Fruit fly (Drosophila melanogaster) whole organism, embryonic: Measurements from ENCODE around the gene Sulf1.

ENCODE experiments used
- Abd-B ChIP-seq: fragments of 200-800 bp; sonication (Bioruptor generic); optimal IDR thresholded peaks from 2 replicates; lab custom pipeline; 2018; ENCODE audit warnings: missing biosample characterization, mild to moderate bottlenecking, missing genetic modification characterization, moderate library complexity
- Adf1 ChIP-seq: fragments of 200-800 bp; sonication (Bioruptor generic); IDR thresholded peaks from 2 replicates; pipeline ENCODE4 v1.3.6; 2022; ENCODE audit warnings: missing biosample characterization, missing genetic modification characterization
- Bgb ChIP-seq: fragments of 200-800 bp; sonication (Bioruptor generic); IDR thresholded peaks from 2 replicates; pipeline ENCODE4 v1.3.6; 2022; ENCODE audit warnings: missing biosample characterization, missing genetic modification characterization; ENCODE audit not compliant: partially characterized antibody
- CG10147 ChIP-seq: fragments of 200-800 bp; sonication (Bioruptor generic); optimal IDR thresholded peaks from 2 replicates; lab custom pipeline; 2019; ENCODE audit warnings: missing biosample characterization, mild to moderate bottlenecking, missing genetic modification characterization, moderate library complexity
- CG10366 ChIP-seq: fragments of 200-800 bp; sonication (Bioruptor generic); IDR thresholded peaks from 2 replicates; pipeline ENCODE4 v1.3.6; 2022; ENCODE audit warnings: missing biosample characterization, missing genetic modification characterization
- CG10543 ChIP-seq: fragments of 200-800 bp; sonication (Bioruptor generic); optimal IDR thresholded peaks from 3 replicates; lab custom pipeline; 2017; ENCODE audit warnings: missing biosample characterization, mild to moderate bottlenecking, missing genetic modification characterization, moderate library complexity
- CG11247 ChIP-seq: fragments of 200-800 bp; sonication (Bioruptor generic); IDR thresholded peaks from 2 replicates; pipeline ENCODE4 v1.3.6; 2022; ENCODE audit warnings: missing biosample characterization, missing genetic modification characterization
- CG12219 ChIP-seq: fragments of 200-800 bp; sonication (Bioruptor generic); optimal IDR thresholded peaks from 3 replicates; lab custom pipeline; 2018; ENCODE audit warnings: missing biosample characterization, mild to moderate bottlenecking, missing genetic modification characterization
- CG13287 ChIP-seq: fragments of 200-800 bp; sonication (Bioruptor generic); IDR thresholded peaks from 2 replicates; pipeline ENCODE4 v1.3.6; 2022; ENCODE audit warnings: missing biosample characterization, missing genetic modification characterization; ENCODE audit not compliant: partially characterized antibody
- CG14860 ChIP-seq: fragments of 200-800 bp; sonication (Bioruptor generic); IDR thresholded peaks from 3 replicates; pipeline ENCODE4 v1.3.6; 2022; ENCODE audit warnings: missing biosample characterization, missing genetic modification characterization; ENCODE audit not compliant: partially characterized antibody
- CG15011 ChIP-seq: fragments of 200-800 bp; sonication (Bioruptor generic); optimal IDR thresholded peaks from 3 replicates; lab custom pipeline; 2018; ENCODE audit warnings: missing biosample characterization, mild to moderate bottlenecking, missing genetic modification characterization
- CG17568 ChIP-seq: fragments of 200-800 bp; sonication (Bioruptor generic); optimal IDR thresholded peaks from 2 replicates; lab custom pipeline; 2018; ENCODE audit warnings: missing biosample characterization, mild to moderate bottlenecking, missing genetic modification characterization, moderate library complexity
- CG18262 ChIP-seq: fragments of 200-800 bp; optimal IDR thresholded peaks from 3 replicates; lab custom pipeline; 2019; ENCODE audit warnings: missing biosample characterization, mild to moderate bottlenecking, missing genetic modification characterization, moderate library complexity
- CG2116 ChIP-seq: fragments of 200-800 bp; sonication (Bioruptor generic); optimal IDR thresholded peaks from 3 replicates; lab custom pipeline; 2018; ENCODE audit warnings: missing biosample characterization, mild to moderate bottlenecking, missing genetic modification characterization
- CG31388 ChIP-seq: fragments of 200-800 bp; sonication (Bioruptor generic); optimal IDR thresholded peaks from 2 replicates; lab custom pipeline; 2016; ENCODE audit warnings: missing biosample characterization, missing genetic modification characterization
- CG31441 ChIP-seq: fragments of 200-800 bp; sonication (Bioruptor generic); IDR thresholded peaks from 2 replicates; pipeline ENCODE4 v1.3.6; 2022; ENCODE audit warnings: missing biosample characterization, missing genetic modification characterization
- CG3407 ChIP-seq: fragments of 200-800 bp; sonication (Bioruptor generic); optimal IDR thresholded peaks from 2 replicates; lab custom pipeline; 2018; ENCODE audit warnings: missing biosample characterization, mild to moderate bottlenecking, missing genetic modification characterization
- CG34376 ChIP-seq: fragments of 200-800 bp; sonication (Bioruptor generic); optimal IDR thresholded peaks from 2 replicates; lab custom pipeline; 2018; ENCODE audit warnings: missing biosample characterization, mild to moderate bottlenecking, missing genetic modification characterization
- CG4854 ChIP-seq: fragments of 200-800 bp; sonication (Bioruptor generic); optimal IDR thresholded peaks from 2 replicates; lab custom pipeline; 2016; ENCODE audit warnings: missing biosample characterization, missing genetic modification characterization, inconsistent platforms
- CG5180 ChIP-seq: fragments of 200-800 bp; sonication (Bioruptor generic); optimal IDR thresholded peaks from 3 replicates; lab custom pipeline; 2017; ENCODE audit warnings: missing biosample characterization, missing genetic modification characterization, mild to moderate bottlenecking, moderate library complexity, missing genetic modification reagents
- CG5953 ChIP-seq: fragments of 200-800 bp; sonication (Bioruptor generic); IDR thresholded peaks from 2 replicates; pipeline ENCODE4 v1.3.6; 2022; ENCODE audit warnings: missing biosample characterization, missing genetic modification characterization
- CG6254 ChIP-seq: fragments of 200-800 bp; sonication (Bioruptor generic); optimal IDR thresholded peaks from 3 replicates; lab custom pipeline; 2017; ENCODE audit warnings: mild to moderate bottlenecking, missing biosample characterization, missing genetic modification reagents, missing genetic modification characterization
- CG9437 ChIP-seq: fragments of 200-800 bp; sonication (Bioruptor generic); optimal IDR thresholded peaks from 2 replicates; lab custom pipeline; 2018; ENCODE audit warnings: missing biosample characterization, mild to moderate bottlenecking, missing genetic modification characterization
- Dip3 ChIP-seq: fragments of 200-800 bp; sonication (Bioruptor generic); optimal IDR thresholded peaks from 3 replicates; lab custom pipeline; 2016; ENCODE audit warnings: missing biosample characterization, missing genetic modification characterization
- HmgD ChIP-seq: fragments of 200-800 bp; sonication (Bioruptor generic); optimal IDR thresholded peaks from 3 replicates; lab custom pipeline; 2016; ENCODE audit warnings: missing biosample characterization, missing genetic modification characterization
- Mad ChIP-seq: fragments of 200-800 bp; sonication (Bioruptor generic); optimal IDR thresholded peaks from 2 replicates; lab custom pipeline; 2016; ENCODE audit warnings: missing biosample characterization, missing genetic modification characterization
- NFAT ChIP-seq: fragments of 200-800 bp; sonication (Bioruptor generic); IDR thresholded peaks from 2 replicates; pipeline ENCODE4 v1.3.6; 2022; ENCODE audit warnings: missing biosample characterization, missing genetic modification characterization
- Nf-YC ChIP-seq: fragments of 200-800 bp; optimal IDR thresholded peaks from 3 replicates; lab custom pipeline; 2019; ENCODE audit warnings: missing biosample characterization, mild to moderate bottlenecking, missing genetic modification characterization, moderate library complexity
- Pdp1 ChIP-seq, 2 experiments: fragments of 200-800 bp; sonication (Bioruptor generic); optimal IDR thresholded peaks; 3 replicates each; lab custom pipeline; 2016; ENCODE audit warnings: missing biosample characterization in 2 of 2, missing genetic modification characterization in 2 of 2, mild to moderate bottlenecking in 1 of 2, moderate library complexity in 1 of 2
- Six4 ChIP-seq: fragments of 200-800 bp; sonication (Bioruptor generic); optimal IDR thresholded peaks from 2 replicates; lab custom pipeline; 2016; ENCODE audit warnings: missing biosample characterization, missing genetic modification characterization
- Sry-β ChIP-seq: fragments of 200-800 bp; sonication (Bioruptor generic); optimal IDR thresholded peaks from 2 replicates; lab custom pipeline; 2018; ENCODE audit warnings: missing biosample characterization, mild to moderate bottlenecking, missing genetic modification characterization, moderate library complexity
- al ChIP-seq: fragments of 200-800 bp; sonication (Bioruptor generic); IDR thresholded peaks from 2 replicates; pipeline ENCODE4 v1.3.6; 2022; ENCODE audit warnings: missing biosample characterization, missing genetic modification characterization
- crp ChIP-seq, 2 experiments: fragments of 200-800 bp; sonication (Bioruptor generic); optimal IDR thresholded peaks; 2 replicates in 1 of 2; 3 replicates in 1 of 2; lab custom pipeline; 2017; ENCODE audit warnings: missing biosample characterization in 2 of 2, missing genetic modification characterization in 2 of 2, mild to moderate bottlenecking in 1 of 2, moderate library complexity in 1 of 2
- disco-r ChIP-seq: fragments of 200-800 bp; sonication (Bioruptor generic); optimal IDR thresholded peaks from 2 replicates; lab custom pipeline; 2016; ENCODE audit warnings: missing biosample characterization, missing genetic modification characterization
- dpn ChIP-seq, 2 experiments: fragments of 200-800 bp; sonication (Bioruptor generic); optimal IDR thresholded peaks; 3 replicates each; lab custom pipeline; 2016; ENCODE audit warnings: missing biosample characterization in 2 of 2, missing genetic modification characterization in 2 of 2
- ems ChIP-seq: fragments of 200-800 bp; sonication (Bioruptor generic); optimal IDR thresholded peaks from 3 replicates; lab custom pipeline; 2016; ENCODE audit warnings: missing biosample characterization, missing genetic modification characterization
- gem ChIP-seq: fragments of 200-800 bp; sonication (Bioruptor generic); optimal IDR thresholded peaks from 2 replicates; lab custom pipeline; 2019; ENCODE audit warnings: missing biosample characterization, mild to moderate bottlenecking, missing genetic modification characterization, moderate library complexity
- gsb ChIP-seq: fragments of 200-800 bp; sonication (Bioruptor generic); IDR thresholded peaks from 2 replicates; pipeline ENCODE4 v1.3.6; 2022; ENCODE audit warnings: missing biosample characterization, missing genetic modification characterization
- gsb-n ChIP-seq: fragments of 200-800 bp; sonication (Bioruptor generic); optimal IDR thresholded peaks from 3 replicates; lab custom pipeline; 2018; ENCODE audit warnings: missing biosample characterization, mild to moderate bottlenecking, missing genetic modification characterization
- ind ChIP-seq: fragments of 200-800 bp; sonication (Bioruptor generic); optimal IDR thresholded peaks from 3 replicates; lab custom pipeline; 2016; ENCODE audit warnings: missing biosample characterization, missing genetic modification characterization
- nmo ChIP-seq: fragments of 200-800 bp; sonication (Bioruptor generic); optimal IDR thresholded peaks from 2 replicates; lab custom pipeline; 2018; ENCODE audit warnings: missing biosample characterization, mild to moderate bottlenecking, missing genetic modification characterization, moderate library complexity
- oc ChIP-seq: fragments of 200-800 bp; sonication (Bioruptor generic); optimal IDR thresholded peaks from 2 replicates; lab custom pipeline; 2018; ENCODE audit warnings: missing biosample characterization, mild to moderate bottlenecking, missing genetic modification characterization, moderate library complexity
- shn ChIP-seq: fragments of 200-800 bp; sonication (Bioruptor generic); optimal IDR thresholded peaks from 3 replicates; lab custom pipeline; 2016; ENCODE audit warnings: missing biosample characterization, missing genetic modification characterization
- slp2 ChIP-seq: fragments of 200-800 bp; sonication (Bioruptor generic); optimal IDR thresholded peaks from 2 replicates; lab custom pipeline; 2016; ENCODE audit warnings: missing biosample characterization, missing genetic modification characterization
- sqz ChIP-seq: fragments of 200-800 bp; sonication (Bioruptor generic); optimal IDR thresholded peaks from 3 replicates; lab custom pipeline; 2018; ENCODE audit warnings: missing biosample characterization, mild to moderate bottlenecking, missing genetic modification characterization
- tio ChIP-seq: fragments of 200-800 bp; sonication (Bioruptor generic); optimal IDR thresholded peaks from 2 replicates; lab custom pipeline; 2017; ENCODE audit warnings: missing biosample characterization, missing genetic modification characterization, inconsistent platforms
- trh ChIP-seq: fragments of 200-800 bp; sonication (Bioruptor generic); optimal IDR thresholded peaks from 2 replicates; lab custom pipeline; 2016; ENCODE audit warnings: missing biosample characterization, missing genetic modification characterization

Gene Sulf1

dm6 chr3R:16280003-16280998 is 59.1 kb downstream of the Sulf1 start (continued):
- TF ChIP-seq disco-r (GFP tag; lab: Kevin White, UChicago), result peak; percentile 99
- peak; percentile 99 for TF ChIP-seq CG15011 (GFP tag; lab: Kevin White, UChicago)
- peak; percentile 99 for TF ChIP-seq Pdp1 (GFP tag; optimal IDR thresholded peaks at IDR 0.05; lab: Kevin White, UChicago)
- peak; percentile 99 for TF ChIP-seq gsb-n (tag; lab: Kevin White, UChicago)
- peak; percentile 100 for TF ChIP-seq nmo
- peak; percentile 100 for TF ChIP-seq dpn (GFP tag; optimal IDR thresholded peaks at IDR 0.05; lab: Kevin White, UChicago)
- peak; percentile 100 for TF ChIP-seq CG10366 (GFP tag; lab: Robert Waterston, UW)
- TF ChIP-seq CG31441 (GFP tag; lab: Robert Waterston, UW), result peak; percentile 100
- peak; percentile 99 for TF ChIP-seq ind (GFP tag; lab: Kevin White, UChicago)
- peak; percentile 99 for TF ChIP-seq sqz (GFP tag; lab: Kevin White, UChicago)
- peak; percentile 99 for TF ChIP-seq tio (GFP tag; lab: Kevin White, UChicago)
- peak; percentile 99 for TF ChIP-seq CG17568 (GFP tag; lab: Kevin White, UChicago)
- TF ChIP-seq Nf-YC (tag; lab: Kevin White, UChicago), result peak; percentile 90
- TF ChIP-seq CG13287, result peak; percentile 48; the same call in 1 of the 2 replicates
- TF ChIP-seq ems (GFP tag; lab: Kevin White, UChicago), result peak; percentile 99
- TF ChIP-seq al, result peak; percentile 99
- peak; percentile 94 for TF ChIP-seq Adf1
- TF ChIP-seq CG9437, result peak; percentile 96
- TF ChIP-seq CG4854 (GFP tag; lab: Kevin White, UChicago), result peak; percentile 98
- TF ChIP-seq Six4, result peak; percentile 100
- peak; percentile 98 for TF ChIP-seq CG10543 (GFP tag; lab: Kevin White, UChicago)
- peak; percentile 99 for TF ChIP-seq CG11247 (GFP tag; lab: Robert Waterston, UW)
- TF ChIP-seq CG5953 (GFP tag; lab: Robert Waterston, UW), result peak; percentile 98
- peak; percentile 98 for TF ChIP-seq CG3407 (GFP tag; lab: Kevin White, UChicago)
- peak; percentile 100 for TF ChIP-seq CG18262 (tag; lab: Kevin White, UChicago)
- TF ChIP-seq slp2, result peak; percentile 99
- TF ChIP-seq CG10147, result peak; percentile 99
- TF ChIP-seq trh (GFP tag; lab: Kevin White, UChicago), result peak; percentile 99
- TF ChIP-seq CG12219, result peak; percentile 99
- peak; percentile 98 for TF ChIP-seq CG34376
- TF ChIP-seq Mad (GFP tag; lab: Kevin White, UChicago), result peak; percentile 99
- TF ChIP-seq CG5180 (GFP tag; lab: Kevin White, UChicago), result peak; percentile 94
- peak; percentile 99 for TF ChIP-seq HmgD (GFP tag; lab: Kevin White, UChicago)
- peak; percentile 99 for TF ChIP-seq NFAT
- peak; percentile 99 for TF ChIP-seq shn (GFP tag; lab: Kevin White, UChicago)
- TF ChIP-seq Abd-B (GFP tag; lab: Kevin White, UChicago), result peak; percentile 99
- TF ChIP-seq crp (GFP tag; optimal IDR thresholded peaks at IDR 0.05; lab: Kevin White, UChicago), result peak; percentile 72 to 77
- peak; percentile 96 for TF ChIP-seq CG6254
- peak; percentile 98 for TF ChIP-seq gsb (GFP tag; lab: Robert Waterston, UW)
- TF ChIP-seq oc (tag; lab: Kevin White, UChicago), result peak; percentile 100
- TF ChIP-seq Dip3 (GFP tag; lab: Kevin White, UChicago), result peak; percentile 98
- TF ChIP-seq CG2116 (GFP tag; lab: Kevin White, UChicago), result peak; percentile 93
- peak; percentile 99 for TF ChIP-seq CG31388 (GFP tag; lab: Kevin White, UChicago)
- TF ChIP-seq gem (tag; lab: Kevin White, UChicago), result peak; percentile 100
- TF ChIP-seq CG14860 (GFP tag; lab: Robert Waterston, UW), result no peak
- peak; percentile 50; the same call in 1 of the 2 replicates for TF ChIP-seq Bgb (GFP tag; lab: Robert Waterston, UW)
- peak; percentile 66 for TF ChIP-seq Sry-β (GFP tag; lab: Kevin White, UChicago)
